Worm (Caenorhabditis elegans) whole organism, L4/young adult: ENCODE measurements around the gene lys-5.

ENCODE experiments used
- dao-5 ChIP-seq: sonication (generic microtip); optimal IDR thresholded peaks from 2 replicates; lab custom pipeline; 2016; ENCODE audit warnings: missing genotype, missing genetic modification characterization, moderate library complexity, missing compliant biosample characterization
- him-1 ChIP-seq: sonication (generic microtip); optimal IDR thresholded peaks from 2 replicates; lab custom pipeline; 2016; ENCODE audit warnings: missing genotype, missing genetic modification reagents, missing genetic modification characterization, missing compliant biosample characterization

ce11 chrIV:11644705-11645104, 19.3 kb upstream of the lys-5 start:
- no peak for TF ChIP-seq him-1 (tag; lab: Kevin White, UChicago)
- TF ChIP-seq dao-5 (tag; lab: Kevin White, UChicago), result no peak
